Worm (Caenorhabditis elegans): ENCODE data around the gene D1046.18.

DNA sequence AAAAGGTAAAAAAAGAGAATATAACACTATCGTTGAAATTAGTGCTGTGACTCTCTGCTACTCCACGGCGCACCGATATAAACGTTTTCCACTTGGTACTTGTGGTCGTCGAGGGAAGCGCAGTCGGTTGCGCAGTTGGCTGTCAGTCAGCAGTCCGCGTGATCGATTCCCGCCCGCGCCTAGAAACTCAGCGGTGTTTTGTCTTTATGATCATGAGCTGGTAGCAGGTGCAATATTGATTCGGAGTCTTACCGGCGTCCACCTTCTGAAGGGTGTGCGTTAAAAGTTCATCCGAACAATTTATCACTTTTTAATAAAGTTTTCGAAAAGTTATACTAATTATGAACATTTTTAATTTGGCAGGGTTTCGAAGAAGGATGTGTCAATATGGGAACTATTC is 2.9 kb upstream of the D1046.18 start:
- no peak for TF ChIP-seq ama-1 (optimal IDR thresholded peaks at IDR 0.05)
- TF ChIP-seq sdc-2 (tag; optimal IDR thresholded peaks at IDR 0.05), result peak; percentile 90
- TF ChIP-seq odd-2 (tag; optimal IDR thresholded peaks at IDR 0.05), result peak; percentile 62
